Fruit fly (Drosophila melanogaster): ENCODE data around the gene Tcs6.

DNA sequence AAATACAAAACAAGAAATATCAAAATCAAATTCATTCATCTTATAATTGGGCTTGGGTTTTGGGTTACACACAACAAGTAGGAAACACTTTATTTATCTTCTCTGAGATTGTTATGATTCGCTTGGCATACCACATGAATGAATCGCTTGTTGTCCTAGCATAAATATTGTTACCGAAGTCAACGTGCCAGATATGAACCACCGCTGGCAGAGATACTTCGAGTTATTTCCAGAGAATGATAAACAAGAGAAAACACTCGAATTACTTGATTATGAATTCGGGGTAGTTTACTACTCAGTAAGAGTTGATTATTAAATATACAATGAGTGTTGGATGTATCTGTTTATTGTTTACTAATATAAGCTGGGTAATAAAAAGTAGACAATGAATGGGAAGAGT is 46.5 kb downstream of the Tcs6 start:
- TF ChIP-seq CG8478 (optimal IDR thresholded peaks at IDR 0.05) (no peak), CTCF (optimal IDR thresholded peaks at IDR 0.05) (no peak)

All from S2 (cell line).